Worm (Caenorhabditis elegans) whole organism, early embryonic: Measurements from ENCODE around the gene C17E7.9.

Experiments
- B0310.2 ChIP-seq: sonication (generic microtip); optimal IDR thresholded peaks from 2 replicates; lab custom pipeline; 2016; ENCODE audit warnings: mild to moderate bottlenecking, missing genetic modification characterization, missing compliant biosample characterization
- F13C5.2 ChIP-seq: sonication (generic microtip); optimal IDR thresholded peaks from 2 replicates; lab custom pipeline; 2017; ENCODE audit warnings: mild to moderate bottlenecking, missing genetic modification characterization, inconsistent platforms, missing compliant biosample characterization
- aly-1 ChIP-seq: sonication (generic microtip); optimal IDR thresholded peaks from 2 replicates; lab custom pipeline; 2016; ENCODE audit warnings: missing genetic modification characterization, missing compliant biosample characterization
- ama-1 ChIP-seq: fragments of 150-350 bp; optimal IDR thresholded peaks from 2 replicates; lab custom pipeline; 2014
- ceh-13 ChIP-seq: fragments of 200-800 bp; sonication (Bioruptor generic); optimal IDR thresholded peaks from 2 replicates; lab custom pipeline; 2018; ENCODE audit warnings: mild to moderate bottlenecking, missing genetic modification characterization, missing compliant biosample characterization
- ceh-36 ChIP-seq: sonication (generic microtip); optimal IDR thresholded peaks from 2 replicates; lab custom pipeline; 2016; ENCODE audit warnings: missing genetic modification characterization, inconsistent platforms, missing compliant biosample characterization
- ets-7 ChIP-seq: sonication (generic microtip); optimal IDR thresholded peaks from 2 replicates; lab custom pipeline; 2016; ENCODE audit warnings: missing genotype, missing genetic modification characterization, missing compliant biosample characterization
- flt-1 ChIP-seq: fragments of 200-800 bp; sonication (Bioruptor generic); IDR thresholded peaks from 2 replicates; pipeline ENCODE4 v1.3.6; 2022; ENCODE audit warnings: missing genetic modification characterization, missing compliant biosample characterization
- hmbx-1 ChIP-seq: sonication (generic microtip); optimal IDR thresholded peaks from 2 replicates; lab custom pipeline; 2016; ENCODE audit warnings: mild to moderate bottlenecking, missing genetic modification characterization, missing compliant biosample characterization
- hmg-4 ChIP-seq: fragments of 200-800 bp; sonication (Bioruptor generic); optimal IDR thresholded peaks from 2 replicates; lab custom pipeline; 2018; ENCODE audit warnings: mild to moderate bottlenecking, missing genetic modification characterization, missing compliant biosample characterization
- hnd-1 ChIP-seq: sonication (generic microtip); optimal IDR thresholded peaks from 2 replicates; lab custom pipeline; 2016; ENCODE audit warnings: missing genetic modification characterization, missing compliant biosample characterization
- pes-1 ChIP-seq: fragments of 200-800 bp; sonication (Bioruptor generic); IDR thresholded peaks from 2 replicates; pipeline ENCODE4 v1.3.6; 2022; ENCODE audit warnings: missing genetic modification reagents, missing genetic modification characterization, missing compliant biosample characterization
- scrt-1 ChIP-seq: fragments of 200-800 bp; sonication (Bioruptor generic); IDR thresholded peaks from 2 replicates; pipeline ENCODE4 v1.3.6; 2022; ENCODE audit warnings: missing genetic modification characterization, missing compliant biosample characterization
- sea-1 ChIP-seq: fragments of 200-800 bp; sonication (Bioruptor generic); conservative IDR thresholded peaks from 2 replicates; pipeline ENCODE4 v1.3.6; 2022; ENCODE audit warnings: missing genetic modification characterization, missing compliant biosample characterization
- tbx-11 ChIP-seq: fragments of 200-800 bp; sonication (Bioruptor generic); IDR thresholded peaks from 2 replicates; pipeline ENCODE4 v1.3.6; 2022; ENCODE audit warnings: missing genetic modification characterization, missing compliant biosample characterization
- tbx-37 ChIP-seq: fragments of 200-800 bp; sonication (Bioruptor generic); conservative IDR thresholded peaks from 2 replicates; pipeline ENCODE4 v1.3.6; 2022; ENCODE audit warnings: missing genetic modification reagents, missing genetic modification characterization, missing compliant biosample characterization
- tra-4 ChIP-seq: sonication (generic microtip); optimal IDR thresholded peaks from 2 replicates; lab custom pipeline; 2017; ENCODE audit warnings: missing genetic modification characterization, missing compliant biosample characterization

C17E7.9 gene

DNA sequence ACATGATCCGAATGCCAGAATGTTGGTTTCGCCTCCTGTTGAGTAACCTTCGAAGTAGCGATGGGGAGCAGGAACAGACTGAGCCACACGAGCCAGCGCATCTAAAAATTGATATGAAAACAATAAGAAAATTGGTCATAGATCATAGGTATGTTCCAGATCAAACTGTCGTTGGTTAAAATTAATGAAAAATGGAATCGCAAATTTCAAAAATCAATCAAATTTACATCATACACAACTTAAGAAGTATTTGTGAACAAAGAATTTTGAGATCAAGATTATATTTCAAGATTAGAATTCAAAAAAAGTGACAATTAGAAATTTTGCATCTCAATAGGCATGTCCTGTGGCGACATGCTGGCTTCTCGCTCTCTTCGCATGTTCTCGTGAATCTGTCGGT is at the start of gene C17E7.9:
Gene C17E7.9 (minus strand): TSS at position 101 of the 400 bp plus-strand sequence.
- TF ChIP-seq pes-1 (GFP tag; lab: Robert Waterston, UW) (no peak), tbx-37 (GFP tag; lab: Robert Waterston, UW) (no peak), ama-1 (lab: Kevin White, UChicago) (no peak), scrt-1 (GFP tag; lab: Robert Waterston, UW) (no peak), ceh-36 (tag; lab: Kevin White, UChicago) (no peak), hmg-4 (GFP tag; lab: Kevin White, UChicago) (no peak), ets-7 (no peak), sea-1 (GFP tag; lab: Robert Waterston, UW) (no peak), hnd-1 (no peak), F13C5.2 (tag; lab: Kevin White, UChicago) (no peak)

DNA sequence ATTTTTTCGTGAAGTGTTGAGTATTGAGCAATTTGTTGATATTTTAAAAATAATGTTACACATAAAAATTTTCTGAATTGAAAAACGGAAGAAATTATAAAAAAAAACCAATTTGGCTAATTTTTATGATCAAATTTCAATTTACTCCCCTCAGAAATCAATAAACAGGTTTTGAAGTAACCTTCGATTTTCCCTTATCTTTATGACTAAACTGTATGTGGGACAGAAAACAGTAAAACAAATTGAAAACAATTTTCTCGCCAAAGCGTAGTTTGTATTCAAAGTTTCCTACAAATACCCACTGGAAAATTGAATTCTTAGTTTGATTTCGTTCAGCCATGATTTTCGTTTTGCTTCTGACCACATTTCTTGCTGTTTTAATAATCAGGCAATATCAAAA is 48.1 kb upstream of the C17E7.9 start, which contains the start of gene cyp-35B1:
Gene cyp-35B1 (plus strand): TSS at position 244 of the 400 bp plus-strand sequence.
- TF ChIP-seq B0310.2 (no peak), F13C5.2 (tag; lab: Kevin White, UChicago) (no peak), hmg-4 (GFP tag; lab: Kevin White, UChicago) (no peak), hnd-1 (no peak), ceh-13 (GFP tag; lab: Kevin White, UChicago) (no peak), scrt-1 (GFP tag; lab: Robert Waterston, UW) (no peak), ets-7 (no peak), ama-1 (lab: Kevin White, UChicago) (no peak), tbx-37 (GFP tag; lab: Robert Waterston, UW) (no peak), tbx-11 (GFP tag; lab: Robert Waterston, UW) (no peak), sea-1 (GFP tag; lab: Robert Waterston, UW) (no peak), aly-1 (tag; lab: Kevin White, UChicago) (no peak)

DNA sequence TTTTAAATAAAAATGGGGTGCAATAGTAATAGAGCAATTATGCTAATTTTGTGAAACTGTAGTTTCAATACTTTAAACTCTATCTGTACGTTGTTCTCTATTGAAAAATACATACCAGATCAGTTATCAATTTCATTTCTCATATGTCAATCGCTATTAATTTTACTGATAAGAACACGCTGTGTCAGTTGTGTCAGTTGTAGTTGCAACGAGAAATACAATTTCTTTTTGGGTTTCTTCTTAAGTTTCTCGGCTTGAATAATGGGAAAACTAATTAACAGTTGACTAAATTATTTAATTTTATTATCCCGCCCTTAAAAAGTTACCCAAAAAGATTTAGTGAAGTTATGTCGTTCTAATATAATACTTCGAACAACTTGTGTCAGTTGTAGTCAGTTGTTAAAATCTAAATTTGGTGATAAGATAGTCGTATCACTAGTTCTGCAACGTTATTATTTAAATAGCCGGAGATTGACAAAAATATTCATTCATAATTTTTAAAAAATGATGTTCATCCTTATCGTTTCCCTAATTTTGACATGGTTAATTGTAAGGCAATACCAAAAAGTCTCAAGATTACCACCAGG is 45.3 kb upstream of the C17E7.9 start, which contains the start of gene cyp-35A5:
Gene cyp-35A5 (plus strand): TSS at position 435 of the 587 bp plus-strand sequence.
- TF ChIP-seq tbx-11 (GFP tag; lab: Robert Waterston, UW) (no peak), hmbx-1 (tag; lab: Kevin White, UChicago) (no peak), scrt-1 (GFP tag; lab: Robert Waterston, UW) (no peak), ets-7 (no peak), flt-1 (GFP tag; lab: Robert Waterston, UW) (no peak), tra-4 (tag; lab: Kevin White, UChicago) (no peak), aly-1 (tag; lab: Kevin White, UChicago) (no peak)

DNA sequence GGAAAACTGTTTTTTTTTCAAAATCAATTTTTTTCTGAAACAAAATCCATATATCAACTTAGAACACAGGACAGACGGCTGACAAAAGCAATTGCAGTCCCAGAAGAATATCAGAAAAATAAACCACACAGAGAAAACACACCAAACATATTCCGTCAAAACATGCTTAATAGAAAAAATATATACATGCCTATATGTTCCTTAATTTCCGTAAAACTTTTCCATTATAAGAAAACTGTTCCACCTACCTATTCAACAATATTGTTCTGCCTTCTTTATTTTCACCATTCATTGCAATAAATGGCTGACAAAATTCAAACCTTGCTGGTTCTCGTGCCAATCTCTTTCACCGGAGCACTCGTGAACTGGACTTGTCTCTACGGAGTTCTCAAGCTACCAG is 40.7 kb upstream of the C17E7.9 start, which contains the start of gene srx-63:
Gene srx-63 (plus strand): TSS at position 301 of the 400 bp plus-strand sequence.
- TF ChIP-seq hmg-4 (GFP tag; lab: Kevin White, UChicago) (no peak), hnd-1 (no peak), aly-1 (tag; lab: Kevin White, UChicago) (no peak), tbx-37 (GFP tag; lab: Robert Waterston, UW) (no peak), ama-1 (lab: Kevin White, UChicago) (no peak), ets-7 (no peak), sea-1 (GFP tag; lab: Robert Waterston, UW) (no peak), tra-4 (tag; lab: Kevin White, UChicago) (no peak), hmbx-1 (tag; lab: Kevin White, UChicago) (no peak), tbx-11 (GFP tag; lab: Robert Waterston, UW) (no peak), ceh-36 (tag; lab: Kevin White, UChicago) (no peak), pes-1 (GFP tag; lab: Robert Waterston, UW) (no peak), ceh-13 (GFP tag; lab: Kevin White, UChicago) (no peak), flt-1 (GFP tag; lab: Robert Waterston, UW) (no peak), F13C5.2 (tag; lab: Kevin White, UChicago) (no peak), scrt-1 (GFP tag; lab: Robert Waterston, UW) (no peak), B0310.2 (no peak)

DNA sequence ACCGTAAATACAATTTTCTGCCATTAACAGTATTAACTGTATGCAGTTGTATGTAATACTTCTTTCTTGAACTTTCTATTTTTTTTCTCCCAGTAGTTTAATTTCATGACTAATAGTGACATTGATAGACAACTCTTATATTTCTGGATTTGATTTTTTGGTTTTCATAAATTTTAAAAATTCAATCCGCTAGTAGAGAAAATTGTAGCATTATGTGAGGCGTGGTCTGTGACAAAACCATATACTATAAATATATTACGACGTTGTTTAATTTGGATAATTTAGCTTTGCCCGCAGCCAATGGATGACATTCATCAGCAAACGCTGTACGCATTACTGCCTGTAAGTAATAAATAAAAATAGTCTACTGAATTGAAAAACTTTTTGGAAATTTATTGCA is 38.4 kb upstream of the C17E7.9 start, which contains the start of gene srx-64:
Gene srx-64 (plus strand): TSS at position 301 of the 400 bp plus-strand sequence.
- TF ChIP-seq ets-7 (no peak), aly-1 (tag; lab: Kevin White, UChicago) (no peak), hnd-1 (no peak), hmbx-1 (tag; lab: Kevin White, UChicago) (no peak), pes-1 (GFP tag; lab: Robert Waterston, UW) (no peak)

DNA sequence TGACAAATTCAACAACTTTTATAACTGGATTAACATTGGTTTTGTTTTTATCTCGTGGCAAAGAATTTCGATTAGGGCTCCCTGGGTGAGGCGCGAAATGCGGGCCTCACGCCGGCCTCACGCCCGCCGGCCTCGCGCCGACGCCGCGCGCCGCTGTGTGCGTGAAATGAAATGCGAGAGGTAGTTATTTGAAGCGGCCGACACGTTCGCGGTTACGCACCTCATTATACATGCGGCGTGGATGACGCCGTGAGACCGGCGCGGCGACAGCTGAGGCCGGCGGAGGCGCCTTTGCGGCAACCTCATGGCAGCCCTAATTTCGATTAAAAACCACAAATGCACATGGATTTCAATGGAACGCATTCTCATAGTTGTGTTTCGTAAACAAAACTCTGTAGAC is 36.9 kb upstream of the C17E7.9 start:
- TF ChIP-seq hnd-1 = no peak
- no peak for TF ChIP-seq sea-1 (GFP tag; lab: Robert Waterston, UW)
- no peak for TF ChIP-seq hmbx-1 (tag; lab: Kevin White, UChicago)
- no peak for TF ChIP-seq ceh-13 (GFP tag; lab: Kevin White, UChicago)
- TF ChIP-seq ama-1 (lab: Kevin White, UChicago) = no peak
- no peak for TF ChIP-seq aly-1 (tag; lab: Kevin White, UChicago)
- TF ChIP-seq ets-7 = no peak
- TF ChIP-seq ceh-36 (tag; lab: Kevin White, UChicago) = no peak
- no peak for TF ChIP-seq flt-1 (GFP tag; lab: Robert Waterston, UW)
- no peak for TF ChIP-seq hmg-4 (GFP tag; lab: Kevin White, UChicago)
- TF ChIP-seq tbx-37 (GFP tag; lab: Robert Waterston, UW) = no peak
- TF ChIP-seq scrt-1 (GFP tag; lab: Robert Waterston, UW) = no peak
- no peak for TF ChIP-seq B0310.2
- TF ChIP-seq tra-4 (tag; lab: Kevin White, UChicago) = no peak
- TF ChIP-seq F13C5.2 (tag; lab: Kevin White, UChicago) = no peak
- no peak for TF ChIP-seq tbx-11 (GFP tag; lab: Robert Waterston, UW)
- TF ChIP-seq pes-1 (GFP tag; lab: Robert Waterston, UW) = no peak

DNA sequence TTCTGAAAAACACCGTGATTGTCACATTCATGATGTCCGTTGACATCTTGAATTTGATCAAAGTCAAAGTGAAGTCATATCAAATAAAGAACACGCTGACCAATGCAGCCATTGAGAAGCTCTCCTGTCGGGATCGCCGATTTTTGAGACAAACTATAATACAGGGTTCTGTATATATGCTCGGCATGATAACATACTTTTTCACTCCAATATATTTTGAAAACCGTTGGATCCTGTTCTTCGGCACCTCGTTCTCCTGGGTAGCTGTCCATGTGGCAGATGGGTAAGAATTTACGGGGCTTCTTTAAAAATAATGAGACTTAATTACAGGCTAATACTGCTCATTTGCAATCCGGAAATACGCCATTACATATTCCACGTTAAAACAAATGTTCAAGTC is 31.9 kb upstream of the C17E7.9 start:
- TF ChIP-seq B0310.2 = no peak
- no peak for TF ChIP-seq tbx-11 (GFP tag; lab: Robert Waterston, UW)
- TF ChIP-seq scrt-1 (GFP tag; lab: Robert Waterston, UW) = no peak
- TF ChIP-seq hnd-1 = no peak
- TF ChIP-seq pes-1 (GFP tag; lab: Robert Waterston, UW) = no peak
- no peak for TF ChIP-seq tra-4 (tag; lab: Kevin White, UChicago)
- TF ChIP-seq sea-1 (GFP tag; lab: Robert Waterston, UW) = no peak
- TF ChIP-seq aly-1 (tag; lab: Kevin White, UChicago) = no peak
- no peak for TF ChIP-seq ets-7
- TF ChIP-seq hmbx-1 (tag; lab: Kevin White, UChicago) = no peak
- TF ChIP-seq flt-1 (GFP tag; lab: Robert Waterston, UW) = no peak
